Fruit fly (Drosophila melanogaster): Measurements from ENCODE around the gene CG4318.

- no peak for TF ChIP-seq sima (GFP tag; optimal IDR thresholded peaks at IDR 0.05)
- TF ChIP-seq stwl (tag; optimal IDR thresholded peaks at IDR 0.05), result no peak
- peak; percentile 55 for TF ChIP-seq onecut (GFP tag; IDR thresholded peaks at IDR 0.05)
Measured at dm6 chrX:13130175-13130822, 24.4 kb downstream of the CG4318 start.
